Worm (Caenorhabditis elegans) whole organism, early embryonic: ENCODE results near the gene ant-1.1.
A peak's percentile ranks its signal among the peaks of the same experiment; 100 is the strongest.

ENCODE experiments used
- B0310.2 ChIP-seq: sonication (generic microtip); optimal IDR thresholded peaks from 2 replicates; lab custom pipeline; 2016; ENCODE audit warnings: mild to moderate bottlenecking, missing genetic modification characterization, missing compliant biosample characterization
- F13C5.2 ChIP-seq: sonication (generic microtip); optimal IDR thresholded peaks from 2 replicates; lab custom pipeline; 2017; ENCODE audit warnings: mild to moderate bottlenecking, missing genetic modification characterization, inconsistent platforms, missing compliant biosample characterization
- aly-1 ChIP-seq: sonication (generic microtip); optimal IDR thresholded peaks from 2 replicates; lab custom pipeline; 2016; ENCODE audit warnings: missing genetic modification characterization, missing compliant biosample characterization
- ama-1 ChIP-seq: fragments of 150-350 bp; optimal IDR thresholded peaks from 2 replicates; lab custom pipeline; 2014
- ceh-13 ChIP-seq: fragments of 200-800 bp; sonication (Bioruptor generic); optimal IDR thresholded peaks from 2 replicates; lab custom pipeline; 2018; ENCODE audit warnings: mild to moderate bottlenecking, missing genetic modification characterization, missing compliant biosample characterization
- ceh-36 ChIP-seq: sonication (generic microtip); optimal IDR thresholded peaks from 2 replicates; lab custom pipeline; 2016; ENCODE audit warnings: missing genetic modification characterization, inconsistent platforms, missing compliant biosample characterization
- ets-7 ChIP-seq: sonication (generic microtip); optimal IDR thresholded peaks from 2 replicates; lab custom pipeline; 2016; ENCODE audit warnings: missing genotype, missing genetic modification characterization, missing compliant biosample characterization
- flt-1 ChIP-seq: fragments of 200-800 bp; sonication (Bioruptor generic); IDR thresholded peaks from 2 replicates; pipeline ENCODE4 v1.3.6; 2022; ENCODE audit warnings: missing genetic modification characterization, missing compliant biosample characterization
- hmbx-1 ChIP-seq: sonication (generic microtip); optimal IDR thresholded peaks from 2 replicates; lab custom pipeline; 2016; ENCODE audit warnings: mild to moderate bottlenecking, missing genetic modification characterization, missing compliant biosample characterization
- hmg-4 ChIP-seq: fragments of 200-800 bp; sonication (Bioruptor generic); optimal IDR thresholded peaks from 2 replicates; lab custom pipeline; 2018; ENCODE audit warnings: mild to moderate bottlenecking, missing genetic modification characterization, missing compliant biosample characterization
- hnd-1 ChIP-seq: sonication (generic microtip); optimal IDR thresholded peaks from 2 replicates; lab custom pipeline; 2016; ENCODE audit warnings: missing genetic modification characterization, missing compliant biosample characterization
- pes-1 ChIP-seq: fragments of 200-800 bp; sonication (Bioruptor generic); IDR thresholded peaks from 2 replicates; pipeline ENCODE4 v1.3.6; 2022; ENCODE audit warnings: missing genetic modification reagents, missing genetic modification characterization, missing compliant biosample characterization
- scrt-1 ChIP-seq: fragments of 200-800 bp; sonication (Bioruptor generic); IDR thresholded peaks from 2 replicates; pipeline ENCODE4 v1.3.6; 2022; ENCODE audit warnings: missing genetic modification characterization, missing compliant biosample characterization
- sea-1 ChIP-seq: fragments of 200-800 bp; sonication (Bioruptor generic); conservative IDR thresholded peaks from 2 replicates; pipeline ENCODE4 v1.3.6; 2022; ENCODE audit warnings: missing genetic modification characterization, missing compliant biosample characterization
- tbx-11 ChIP-seq: fragments of 200-800 bp; sonication (Bioruptor generic); IDR thresholded peaks from 2 replicates; pipeline ENCODE4 v1.3.6; 2022; ENCODE audit warnings: missing genetic modification characterization, missing compliant biosample characterization
- tbx-37 ChIP-seq: fragments of 200-800 bp; sonication (Bioruptor generic); conservative IDR thresholded peaks from 2 replicates; pipeline ENCODE4 v1.3.6; 2022; ENCODE audit warnings: missing genetic modification reagents, missing genetic modification characterization, missing compliant biosample characterization
- tra-4 ChIP-seq: sonication (generic microtip); optimal IDR thresholded peaks from 2 replicates; lab custom pipeline; 2017; ENCODE audit warnings: missing genetic modification characterization, missing compliant biosample characterization

The ant-1.1 gene

ce11 chrIII:13462965-13463783 is at the start of gene ant-1.1:
TSS of gene ant-1.1 (plus strand) at chrIII:13463163.
- TF ChIP-seq flt-1 (GFP tag; lab: Robert Waterston, UW) = no peak
- TF ChIP-seq aly-1 (tag; lab: Kevin White, UChicago) = no peak
- TF ChIP-seq tra-4 (tag; lab: Kevin White, UChicago) = peak; percentile 24
- peak; percentile 80 for TF ChIP-seq F13C5.2 (tag; lab: Kevin White, UChicago)
- no peak for TF ChIP-seq ets-7 (tag; lab: Kevin White, UChicago)
- TF ChIP-seq B0310.2 (tag; lab: Kevin White, UChicago) = no peak
- TF ChIP-seq ceh-13 (GFP tag; lab: Kevin White, UChicago) = no peak
- TF ChIP-seq scrt-1 (GFP tag; lab: Robert Waterston, UW) = 0 out of 2 replicates have a peak, but pooled peaks have one; percentile 20
- no peak for TF ChIP-seq hnd-1 (tag; lab: Kevin White, UChicago)
- no peak for TF ChIP-seq hmbx-1 (tag; lab: Kevin White, UChicago)
- TF ChIP-seq pes-1 (GFP tag; lab: Robert Waterston, UW) = peak; percentile 52; the same call in 1 of the 2 replicates
- peak; percentile 20 for TF ChIP-seq ceh-36 (tag; lab: Kevin White, UChicago)
- TF ChIP-seq hmg-4 (GFP tag; lab: Kevin White, UChicago) = peak; percentile 62
- TF ChIP-seq tbx-37 (GFP tag; lab: Robert Waterston, UW) = peak; percentile 59
- no peak for TF ChIP-seq tbx-11
- no peak for TF ChIP-seq ama-1 (lab: Kevin White, UChicago)
- 0 out of 2 replicates have a peak, but pooled peaks have one; percentile 44 for TF ChIP-seq sea-1 (GFP tag; lab: Robert Waterston, UW)

- TF ChIP-seq sea-1 (GFP tag; lab: Robert Waterston, UW) (no peak), ceh-36 (tag; lab: Kevin White, UChicago) (no peak), flt-1 (GFP tag; lab: Robert Waterston, UW) (no peak), tbx-37 (GFP tag; lab: Robert Waterston, UW) (no peak), B0310.2 (tag; lab: Kevin White, UChicago) (no peak), F13C5.2 (tag; lab: Kevin White, UChicago) (no peak), hmbx-1 (tag; lab: Kevin White, UChicago) (no peak), ets-7 (tag; lab: Kevin White, UChicago) (no peak), ceh-13 (GFP tag; lab: Kevin White, UChicago) (no peak)
Measured at ce11 chrIII:13418975-13419374, 44.0 kb upstream of the ant-1.1 start.

DNA sequence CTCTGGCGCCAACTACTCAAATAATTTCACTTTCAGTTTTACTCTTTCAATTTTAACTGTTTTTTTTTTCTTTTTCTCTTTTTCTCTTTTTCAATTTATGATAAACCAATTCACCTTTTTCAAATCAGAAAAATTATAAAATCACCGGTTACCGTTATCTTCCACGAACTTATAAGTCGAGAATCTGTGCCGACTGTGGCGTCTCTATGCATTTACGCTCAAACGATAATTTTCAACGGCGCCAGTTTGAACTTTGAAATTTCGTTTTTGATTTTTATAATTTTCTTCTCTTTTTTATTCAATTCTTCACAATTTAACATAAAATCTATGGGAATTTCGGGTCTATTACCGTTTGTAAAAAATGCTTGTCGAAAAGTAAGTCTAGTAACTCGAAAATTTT is 39.5 kb upstream of the ant-1.1 start, which contains the start of gene exo-1:
TSS of gene exo-1 (plus strand) at position 101 of the 400 bp plus-strand sequence.
- TF ChIP-seq hmbx-1 (tag; lab: Kevin White, UChicago) (no peak), scrt-1 (GFP tag; lab: Robert Waterston, UW) (no peak), hmg-4 (GFP tag; lab: Kevin White, UChicago) (no peak), B0310.2 (tag; lab: Kevin White, UChicago) (no peak), hnd-1 (tag; lab: Kevin White, UChicago) (no peak), ets-7 (tag; lab: Kevin White, UChicago) (no peak), ama-1 (lab: Kevin White, UChicago) (no peak), pes-1 (GFP tag; lab: Robert Waterston, UW) (no peak), ceh-36 (tag; lab: Kevin White, UChicago) (no peak), tra-4 (tag; lab: Kevin White, UChicago) (no peak), tbx-37 (GFP tag; lab: Robert Waterston, UW) (no peak), F13C5.2 (tag; lab: Kevin White, UChicago) (no peak), tbx-11 (no peak), flt-1 (GFP tag; lab: Robert Waterston, UW) (no peak)

DNA sequence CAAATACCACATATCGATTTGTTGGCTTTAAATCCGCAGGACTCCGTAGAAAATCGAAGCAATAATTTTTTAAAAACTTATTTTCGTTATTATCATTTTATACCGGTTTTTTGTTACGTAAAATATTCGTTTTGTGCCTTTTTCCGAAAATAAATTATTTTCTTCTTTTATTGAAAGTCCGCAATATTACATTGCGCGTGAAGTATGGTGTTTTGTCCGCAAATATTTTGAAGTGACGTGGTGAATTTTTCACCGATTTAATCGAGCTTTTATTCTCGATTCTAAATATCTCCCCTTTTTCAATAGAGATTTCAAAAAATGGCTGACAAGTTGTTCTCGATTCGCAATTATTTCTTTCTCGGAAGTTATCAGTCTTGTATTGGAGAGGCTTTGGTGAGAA is 36.9 kb upstream of the ant-1.1 start, which contains the start of gene cope-1:
TSS of gene cope-1 (plus strand) at position 229 of the 400 bp plus-strand sequence.
- no peak for TF ChIP-seq flt-1 (GFP tag; lab: Robert Waterston, UW)
- no peak for TF ChIP-seq tra-4 (tag; lab: Kevin White, UChicago)
- TF ChIP-seq B0310.2 (tag; lab: Kevin White, UChicago) = no peak
- TF ChIP-seq hmbx-1 (tag; lab: Kevin White, UChicago) = no peak
- TF ChIP-seq ceh-13 (GFP tag; lab: Kevin White, UChicago) = no peak

DNA sequence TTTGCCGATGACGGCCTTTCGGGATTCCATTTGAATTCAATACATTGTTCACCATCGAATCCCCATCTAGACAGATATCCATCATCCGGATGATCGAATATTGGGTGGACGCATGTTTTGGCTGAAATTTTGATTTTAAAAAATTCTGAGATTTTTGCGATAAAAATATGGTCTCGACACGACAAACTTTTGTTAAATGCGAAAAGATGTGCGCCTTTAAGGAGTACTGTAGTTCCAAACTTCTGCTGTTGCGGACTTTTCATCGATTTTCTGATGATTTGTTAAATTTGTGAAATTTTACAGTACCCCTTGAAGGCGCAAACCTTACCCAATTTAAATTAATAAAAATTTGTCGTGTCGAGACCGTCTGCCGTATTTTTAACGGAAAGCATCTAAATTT is 35.1 kb upstream of the ant-1.1 start:
- no peak for TF ChIP-seq ceh-36 (tag; lab: Kevin White, UChicago)
- TF ChIP-seq hmbx-1 (tag; lab: Kevin White, UChicago) = no peak
- TF ChIP-seq hmg-4 (GFP tag; lab: Kevin White, UChicago) = no peak
- no peak for TF ChIP-seq flt-1 (GFP tag; lab: Robert Waterston, UW)
- TF ChIP-seq ama-1 (lab: Kevin White, UChicago) = no peak

- TF ChIP-seq aly-1 (tag; lab: Kevin White, UChicago) (no peak), tbx-37 (GFP tag; lab: Robert Waterston, UW) (no peak), tbx-11 (no peak), hnd-1 (tag; lab: Kevin White, UChicago) (no peak), ama-1 (lab: Kevin White, UChicago) (no peak), pes-1 (GFP tag; lab: Robert Waterston, UW) (no peak), hmbx-1 (tag; lab: Kevin White, UChicago) (no peak), tra-4 (tag; lab: Kevin White, UChicago) (no peak), sea-1 (GFP tag; lab: Robert Waterston, UW) (no peak), hmg-4 (GFP tag; lab: Kevin White, UChicago) (no peak), ets-7 (tag; lab: Kevin White, UChicago) (no peak), flt-1 (GFP tag; lab: Robert Waterston, UW) (no peak), F13C5.2 (tag; lab: Kevin White, UChicago) (no peak), B0310.2 (tag; lab: Kevin White, UChicago) (no peak), scrt-1 (GFP tag; lab: Robert Waterston, UW) (no peak), ceh-13 (GFP tag; lab: Kevin White, UChicago) (no peak), ceh-36 (tag; lab: Kevin White, UChicago) (no peak)
Measured at ce11 chrIII:13429668-13430067, 33.3 kb upstream of the ant-1.1 start, which contains the start of gene bli-5. TSS of gene bli-5 (minus strand) at chrIII:13429768.
